Fruit fly (Drosophila melanogaster): ENCODE measurements around the gene ect.

Gene ect

dm6 chr3L:10225214-10225729 is 23.6 kb upstream of the ect start, which contains the start of gene scramb1 (continued):
- TF ChIP-seq GATAe (GFP tag; conservative IDR thresholded peaks at IDR 0.05) (no peak), jing (GFP tag; optimal IDR thresholded peaks at IDR 0.05) (no peak), CG9817 (tag; optimal IDR thresholded peaks at IDR 0.05) (no peak), maf-S (GFP tag; optimal IDR thresholded peaks at IDR 0.05) (no peak), usp (GFP tag; optimal IDR thresholded peaks at IDR 0.05) (no peak), CG4328 (GFP tag; optimal IDR thresholded peaks at IDR 0.05) (no peak), unc-4 (GFP tag; IDR thresholded peaks at IDR 0.05; ENCODE audit: partially characterized antibody) (peak; percentile 47; the same call in 1 of the 2 replicates), CG3995 (GFP tag; optimal IDR thresholded peaks at IDR 0.05) (no peak), Scr (GFP tag; IDR thresholded peaks at IDR 0.05; ENCODE audit: partially characterized antibody) (peak; percentile 34; the same call in 1 of the 2 replicates), Hsf (GFP tag; optimal IDR thresholded peaks at IDR 0.05) (no peak), Bdp1 (GFP tag; optimal IDR thresholded peaks at IDR 0.05) (no peak), NC2α (GFP tag; optimal IDR thresholded peaks at IDR 0.05) (no peak), CG11504 (tag; optimal IDR thresholded peaks at IDR 0.05) (no peak), tgo (GFP tag; IDR thresholded peaks at IDR 0.05) (no peak), MBD-R2 (GFP tag; IDR thresholded peaks at IDR 0.05) (0 out of 2 replicates have a peak, but pooled peaks have one; percentile 55), Ravus (GFP tag; IDR thresholded peaks at IDR 0.05) (no peak), H2.0 (GFP tag; IDR thresholded peaks at IDR 0.05) (no peak), H15 (GFP tag; IDR thresholded peaks at IDR 0.05) (no peak), CG8944 (GFP tag; optimal IDR thresholded peaks at IDR 0.05) (no peak), vvl (GFP tag; IDR thresholded peaks at IDR 0.05) (no peak), Hey (tag; optimal IDR thresholded peaks at IDR 0.05) (no peak), vnd (GFP tag; IDR thresholded peaks at IDR 0.05; ENCODE audit: partially characterized antibody) (no peak), ssp (GFP tag; IDR thresholded peaks at IDR 0.05) (no peak), slou (GFP tag; optimal IDR thresholded peaks at IDR 0.05) (no peak), CG4617 (GFP tag; optimal IDR thresholded peaks at IDR 0.05; ENCODE audit: borderline replicate concordance) (peak; percentile 26), CG1603 (tag; optimal IDR thresholded peaks at IDR 0.05) (no peak), zf30C (GFP tag; optimal IDR thresholded peaks at IDR 0.05) (no peak), ara (GFP tag; IDR thresholded peaks at IDR 0.05) (no peak), CG30431 (GFP tag; optimal IDR thresholded peaks at IDR 0.05) (no peak), NC2β (GFP tag; optimal IDR thresholded peaks at IDR 0.05) (no peak), CG31224 (GFP tag; IDR thresholded peaks at IDR 0.05) (no peak), sim (GFP tag; IDR thresholded peaks at IDR 0.05) (no peak), CG11085 (GFP tag; IDR thresholded peaks at IDR 0.05) (no peak), CG1832 (GFP tag; optimal IDR thresholded peaks at IDR 0.05) (no peak), Hmr (GFP tag; optimal IDR thresholded peaks at IDR 0.05) (peak; percentile 23), CG17612 (GFP tag; IDR thresholded peaks at IDR 0.05) (no peak), Ada2b (GFP tag; IDR thresholded peaks at IDR 0.05) (no peak), ERR (GFP tag; optimal IDR thresholded peaks at IDR 0.05) (no peak), Trl (optimal IDR thresholded peaks at IDR 0.05) (no peak), Trl (GFP tag; optimal IDR thresholded peaks at IDR 0.05) (no peak), CG12391 (tag; optimal IDR thresholded peaks at IDR 0.05) (no peak), CG16863 (GFP tag; optimal IDR thresholded peaks at IDR 0.05) (no peak), Dip2 (GFP tag; IDR thresholded peaks at IDR 0.05) (no peak), CG34376 (GFP tag; optimal IDR thresholded peaks at IDR 0.05) (no peak), HLHmδ (GFP tag; optimal IDR thresholded peaks at IDR 0.05) (no peak), pho (GFP tag; optimal IDR thresholded peaks at IDR 0.05) (no peak), CG9876 (GFP tag; optimal IDR thresholded peaks at IDR 0.05) (no peak)
